Worm (Caenorhabditis elegans) whole organism, L4 larva: ENCODE data around the gene ZK353.3.

Source experiments
- Y105C5A.15 ChIP-seq: fragments of 200-800 bp; sonication (Bioruptor generic); IDR thresholded peaks from 2 replicates; pipeline ENCODE4 v1.3.6; 2022; ENCODE audit warnings: missing genetic modification characterization, missing compliant biosample characterization
- ZK546.5 ChIP-seq, 2 experiments: sonication (generic microtip); optimal IDR thresholded peaks; 2 replicates each; lab custom pipeline; 2017; ENCODE audit warnings: missing biosample characterization in 2 of 2, missing genetic modification characterization in 2 of 2
- daf-16 ChIP-seq, 3 experiments: sonication (generic microtip); optimal IDR thresholded peaks; 2 replicates each; lab custom pipeline; 2016 to 2017; ENCODE audit warnings: missing genetic modification characterization in 3 of 3, missing genetic modification reagents in 3 of 3, mild to moderate bottlenecking in 2 of 3, missing compliant biosample characterization in 2 of 3, missing biosample characterization in 1 of 3, moderate library complexity in 1 of 3
- dmd-8 ChIP-seq: fragments of 200-800 bp; sonication (Bioruptor generic); IDR thresholded peaks from 2 replicates; pipeline ENCODE4 v1.3.6; 2022; ENCODE audit warnings: missing genetic modification characterization, missing compliant biosample characterization
- dve-1 ChIP-seq: sonication (generic microtip); optimal IDR thresholded peaks from 2 replicates; lab custom pipeline; 2017; ENCODE audit warnings: antibody characterized with exemption, mild to moderate bottlenecking, missing genetic modification characterization, missing compliant biosample characterization; ENCODE audit not compliant: insufficient read depth
- fos-1 ChIP-seq: fragments of 150-350 bp; optimal IDR thresholded peaks from 2 replicates; lab custom pipeline; 2014; ENCODE audit warnings: missing biosample characterization, missing genetic modification characterization
- lin-15B ChIP-seq: fragments of 150-350 bp; sonication (generic microtip); optimal IDR thresholded peaks from 3 replicates; lab custom pipeline; 2014; ENCODE audit warnings: missing biosample characterization, missing genetic modification characterization
- mdl-1 ChIP-seq, 2 experiments: fragments of 150-350 bp in 1 of 2; sonication (generic microtip) in 1 of 2; optimal IDR thresholded peaks; 2 replicates each; lab custom pipeline; 2014 to 2017; ENCODE audit warnings: missing biosample characterization in 2 of 2, missing genetic modification characterization in 2 of 2
- nhr-111 ChIP-seq: fragments of 200-800 bp; sonication (Bioruptor generic); optimal IDR thresholded peaks from 2 replicates; lab custom pipeline; 2018; ENCODE audit warnings: mild to moderate bottlenecking, missing genetic modification characterization, missing compliant biosample characterization
- nhr-28 ChIP-seq: fragments of 150-350 bp; optimal IDR thresholded peaks from 2 replicates; lab custom pipeline; 2014; ENCODE audit warnings: missing biosample characterization, missing genetic modification characterization
- pha-4 ChIP-seq, 2 experiments: fragments of 150-350 bp in 1 of 2; fragments of 200-800 bp in 1 of 2; sonication (Bioruptor generic) in 1 of 2; IDR thresholded peaks in 1 of 2; optimal IDR thresholded peaks in 1 of 2; 2 replicates each; pipeline versions ENCODE4 v1.3.6 to Lab custom; 2014 to 2022; ENCODE audit warnings: missing genetic modification characterization in 2 of 2, missing genetic modification reagents in 2 of 2, missing biosample characterization in 1 of 2, missing compliant biosample characterization in 1 of 2
- skn-1 ChIP-seq: fragments of 150-350 bp; optimal IDR thresholded peaks from 2 replicates; lab custom pipeline; 2014; ENCODE audit warnings: missing biosample characterization, missing genetic modification characterization
- unc-130 ChIP-seq: sonication (generic microtip); optimal IDR thresholded peaks from 2 replicates; lab custom pipeline; 2016; ENCODE audit warnings: missing genetic modification reagents, missing genetic modification characterization, missing compliant biosample characterization
- unc-39 ChIP-seq: sonication (generic microtip); optimal IDR thresholded peaks from 2 replicates; lab custom pipeline; 2017; ENCODE audit warnings: missing biosample characterization, missing genetic modification characterization

ce11 chrIII:8429497-8429896 is 33.7 kb downstream of the ZK353.3 start:
- TF ChIP-seq nhr-111 (GFP tag; lab: Kevin White, UChicago) (no peak), unc-130 (GFP tag; lab: Kevin White, UChicago) (no peak), mdl-1 (tag; optimal IDR thresholded peaks at IDR 0.05; lab: Kevin White, UChicago) (no peak), dve-1 (tag; lab: Kevin White, UChicago) (no peak), skn-1 (tag; lab: Kevin White, UChicago) (no peak), dmd-8 (GFP tag; lab: Robert Waterston, UW) (no peak), Y105C5A.15 (GFP tag; lab: Robert Waterston, UW) (no peak), pha-4 (GFP tag; IDR thresholded peaks at IDR 0.05; lab: Robert Waterston, UW) (no peak), pha-4 (tag; optimal IDR thresholded peaks at IDR 0.05; lab: Kevin White, UChicago) (no peak), fos-1 (tag; lab: Kevin White, UChicago) (no peak), daf-16 (GFP tag; optimal IDR thresholded peaks at IDR 0.05; lab: Kevin White, UChicago) (no peak), daf-16 (tag; optimal IDR thresholded peaks at IDR 0.05; lab: Kevin White, UChicago) (no peak), unc-39 (no peak), ZK546.5 (tag; optimal IDR thresholded peaks at IDR 0.05; lab: Kevin White, UChicago) (no peak), nhr-28 (no peak), lin-15B (tag; lab: Kevin White, UChicago) (no peak)
